Fruit fly (Drosophila melanogaster): ENCODE measurements around the gene Cpr65Ax1.

Gene Cpr65Ax1

dm6 chr3L:6140771-6141472, 6.9 kb downstream of the Cpr65Ax1 start (continued):
- TF ChIP-seq Nf-YC (tag; optimal IDR thresholded peaks at IDR 0.05) (no peak), ham (GFP tag; IDR thresholded peaks at IDR 0.05) (no peak), tio (GFP tag; optimal IDR thresholded peaks at IDR 0.05) (no peak), insv (GFP tag; optimal IDR thresholded peaks at IDR 0.05) (no peak), CG31365 (tag; optimal IDR thresholded peaks at IDR 0.05) (no peak), Poxn (GFP tag; IDR thresholded peaks at IDR 0.05) (no peak), tup (GFP tag; optimal IDR thresholded peaks at IDR 0.05) (no peak), slp2 (GFP tag; optimal IDR thresholded peaks at IDR 0.05) (no peak), CG4404 (GFP tag; IDR thresholded peaks at IDR 0.05) (no peak), Max (GFP tag; optimal IDR thresholded peaks at IDR 0.05) (no peak), jumu (GFP tag; optimal IDR thresholded peaks at IDR 0.05) (no peak), Dp (GFP tag; optimal IDR thresholded peaks at IDR 0.05) (no peak), grau (tag; optimal IDR thresholded peaks at IDR 0.05) (peak; percentile 20), CG9797 (GFP tag; optimal IDR thresholded peaks at IDR 0.05) (no peak), CTCF (GFP tag; optimal IDR thresholded peaks at IDR 0.05) (no peak), MBD-R2 (GFP tag; IDR thresholded peaks at IDR 0.05) (no peak), CG14965 (GFP tag; optimal IDR thresholded peaks at IDR 0.05; ENCODE audit: borderline replicate concordance) (no peak), Med (GFP tag) (peak; percentile 8), Sry-β (GFP tag; optimal IDR thresholded peaks at IDR 0.05) (no peak), chm (GFP tag; IDR thresholded peaks at IDR 0.05) (no peak), zf30C (GFP tag; optimal IDR thresholded peaks at IDR 0.05) (no peak), CG8478 (optimal IDR thresholded peaks at IDR 0.05) (no peak), Sox102F (GFP tag; optimal IDR thresholded peaks at IDR 0.05) (no peak), Ets97D (GFP tag; optimal IDR thresholded peaks at IDR 0.05) (no peak), ERR (GFP tag; optimal IDR thresholded peaks at IDR 0.05) (no peak), Hsf (GFP tag; optimal IDR thresholded peaks at IDR 0.05) (no peak), CG6813 (GFP tag; optimal IDR thresholded peaks at IDR 0.05) (no peak), CG3995 (GFP tag; optimal IDR thresholded peaks at IDR 0.05) (no peak), Hr51 (GFP tag; optimal IDR thresholded peaks at IDR 0.05) (peak in 1 of 2 experiments; percentile 47), chinmo (GFP tag; IDR thresholded peaks at IDR 0.05; ENCODE audit: partially characterized antibody) (peak; percentile 82; the same call in 2 of the 4 replicates), CG4360 (GFP tag; IDR thresholded peaks at IDR 0.05) (no peak), lab (GFP tag; optimal IDR thresholded peaks at IDR 0.05) (no peak), sisA (GFP tag; IDR thresholded peaks at IDR 0.05) (no peak), CG7786 (GFP tag; optimal IDR thresholded peaks at IDR 0.05) (no peak), CG3726 (GFP tag; IDR thresholded peaks at IDR 0.05) (no peak), Taf1 (GFP tag; IDR thresholded peaks at IDR 0.05) (no peak), CG18262 (tag; optimal IDR thresholded peaks at IDR 0.05) (no peak), CG17612 (GFP tag; IDR thresholded peaks at IDR 0.05) (no peak), E2f2 (GFP tag; IDR thresholded peaks at IDR 0.05) (no peak), CG11696 (GFP tag; IDR thresholded peaks at IDR 0.05) (no peak), Dref (GFP tag; IDR thresholded peaks at IDR 0.05) (no peak), CG32767 (GFP tag; IDR thresholded peaks at IDR 0.05) (no peak), CG1832 (GFP tag; optimal IDR thresholded peaks at IDR 0.05) (no peak), CG9215 (GFP tag; IDR thresholded peaks at IDR 0.05) (no peak), CG5180 (GFP tag; optimal IDR thresholded peaks at IDR 0.05) (no peak), so (GFP tag; IDR thresholded peaks at IDR 0.05) (no peak), wek (GFP tag; optimal IDR thresholded peaks at IDR 0.05) (no peak), CG2678 (tag; optimal IDR thresholded peaks at IDR 0.05) (peak; percentile 21), lilli (GFP tag; optimal IDR thresholded peaks at IDR 0.05) (no peak), dmrt99B (tag; optimal IDR thresholded peaks at IDR 0.05) (peak; percentile 18), CG6683 (GFP tag; optimal IDR thresholded peaks at IDR 0.05) (no peak), disco-r (GFP tag; optimal IDR thresholded peaks at IDR 0.05) (no peak)
